Worm (Caenorhabditis elegans): ENCODE data around the gene npr-8.

- TF ChIP-seq nhr-77 (tag; optimal IDR thresholded peaks at IDR 0.05) = no peak
- TF ChIP-seq sem-4 (tag; optimal IDR thresholded peaks at IDR 0.05) = peak; percentile 31
- no peak for TF ChIP-seq unc-39 (tag; optimal IDR thresholded peaks at IDR 0.05)
- no peak for TF ChIP-seq ZK546.5 (tag; optimal IDR thresholded peaks at IDR 0.05)
- TF ChIP-seq gmeb-1 (tag; optimal IDR thresholded peaks at IDR 0.05) = no peak
- TF ChIP-seq ama-1 (optimal IDR thresholded peaks at IDR 0.05) = no peak
Observed at ce11 chrX:7437949-7438348, 60.8 kb downstream of the npr-8 start, which contains the start of gene C01C10.2.

Data from whole organism, L2 larva.